Worm (Caenorhabditis elegans) whole organism, mixed stage, embryonic: ENCODE data around the gene F48E8.3.

Experiments used
- blmp-1 ChIP-seq: fragments of 150-350 bp; optimal IDR thresholded peaks from 2 replicates; lab custom pipeline; 2014; ENCODE audit warnings: missing biosample characterization, missing genetic modification characterization
- nhr-28 ChIP-seq: fragments of 150-350 bp; optimal IDR thresholded peaks from 2 replicates; lab custom pipeline; 2014; ENCODE audit warnings: missing biosample characterization, missing genetic modification characterization

DNA sequence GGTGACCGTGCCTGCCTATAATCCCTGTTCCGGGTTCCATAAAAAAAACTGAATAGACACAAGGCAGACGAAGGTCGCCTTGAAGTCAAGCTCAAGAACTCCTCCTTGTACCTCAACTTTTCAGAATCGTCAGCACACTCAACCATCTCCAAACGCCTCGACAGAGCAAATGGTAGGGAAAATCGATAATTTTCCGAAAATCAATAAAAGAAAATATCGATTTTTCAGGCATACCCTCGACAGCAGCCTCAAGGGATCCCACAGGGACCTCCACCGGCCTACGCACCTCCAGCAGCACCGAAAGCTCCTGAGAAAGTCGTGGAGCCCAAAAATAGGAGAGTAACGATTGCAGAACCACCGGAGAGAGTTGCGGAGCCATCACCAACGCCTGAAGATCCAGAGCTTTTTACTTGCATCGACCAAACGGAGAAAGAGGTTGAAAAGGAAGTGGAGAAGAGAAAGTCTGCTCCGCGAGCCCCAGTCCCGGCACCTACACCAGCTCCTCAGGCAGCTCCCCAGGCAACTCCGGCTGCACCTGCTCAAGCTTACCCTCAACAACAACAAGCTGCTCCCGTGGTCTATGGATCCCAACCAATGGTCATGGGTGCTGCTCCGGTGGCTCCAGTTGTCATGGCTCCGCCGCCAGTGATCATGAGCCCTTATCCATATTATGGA is 18.5 kb downstream of the F48E8.3 start:
- no peak for TF ChIP-seq blmp-1 (tag; lab: Kevin White, UChicago)
- no peak for TF ChIP-seq nhr-28 (tag; lab: Kevin White, UChicago)
